Worm (Caenorhabditis elegans) whole organism, late embryonic: Measurements from ENCODE around the gene F13A2.9.

Experiments
- F13H6.1 ChIP-seq: sonication (generic microtip); optimal IDR thresholded peaks from 2 replicates; lab custom pipeline; 2016; ENCODE audit warnings: missing genetic modification characterization, missing compliant biosample characterization
- ama-1 ChIP-seq: fragments of 150-350 bp; optimal IDR thresholded peaks from 2 replicates; lab custom pipeline; 2014
- ceh-6 ChIP-seq: fragments of 200-800 bp; sonication (Bioruptor generic); optimal IDR thresholded peaks from 2 replicates; lab custom pipeline; 2018; ENCODE audit warnings: mild to moderate bottlenecking, missing genetic modification characterization, missing compliant biosample characterization
- dve-1 ChIP-seq: sonication (generic microtip); optimal IDR thresholded peaks from 2 replicates; lab custom pipeline; 2017; ENCODE audit warnings: antibody characterized with exemption, mild to moderate bottlenecking, missing genetic modification characterization, missing compliant biosample characterization
- nhr-232 ChIP-seq: sonication (generic microtip); optimal IDR thresholded peaks from 2 replicates; lab custom pipeline; 2016; ENCODE audit warnings: missing genetic modification characterization, missing compliant biosample characterization
- odd-2 ChIP-seq: sonication (generic microtip); optimal IDR thresholded peaks from 2 replicates; lab custom pipeline; 2017; ENCODE audit warnings: antibody characterized with exemption, mild to moderate bottlenecking, missing genetic modification characterization, missing compliant biosample characterization
- pqm-1 ChIP-seq: sonication (generic microtip); optimal IDR thresholded peaks from 2 replicates; lab custom pipeline; 2016; ENCODE audit warnings: missing genetic modification characterization, missing compliant biosample characterization
- unc-42 ChIP-seq: sonication (generic microtip); optimal IDR thresholded peaks from 2 replicates; lab custom pipeline; 2016; ENCODE audit warnings: missing genotype, missing genetic modification characterization, missing compliant biosample characterization

DNA sequence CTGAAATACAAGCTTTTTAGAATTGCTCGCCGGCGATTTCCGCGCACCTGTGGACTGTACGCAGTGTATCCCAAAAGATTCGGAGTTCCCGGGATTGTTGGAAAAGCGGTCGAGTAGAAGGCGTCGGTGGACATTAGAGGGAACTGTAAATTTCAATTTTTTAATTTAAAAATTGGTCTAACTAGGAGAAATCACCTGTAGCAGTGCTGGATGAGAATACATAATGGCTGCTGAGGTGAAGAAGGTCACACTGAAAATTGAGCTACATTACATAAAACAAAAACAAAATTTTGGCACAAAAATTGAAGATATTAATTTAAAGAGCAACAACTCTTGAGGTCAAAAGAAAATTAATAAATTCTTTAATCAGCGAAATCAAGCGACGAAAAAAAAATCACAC lies 12.7 kb downstream of the F13A2.9 start, which contains the start of gene neg-1:
- TF ChIP-seq ceh-6 (GFP tag; lab: Kevin White, UChicago) (no peak), ama-1 (lab: Kevin White, UChicago) (no peak), pqm-1 (tag; lab: Kevin White, UChicago) (no peak), F13H6.1 (tag; lab: Kevin White, UChicago) (no peak), nhr-232 (tag; lab: Kevin White, UChicago) (no peak), dve-1 (tag; lab: Kevin White, UChicago) (no peak), unc-42 (tag; lab: Kevin White, UChicago) (no peak), odd-2 (tag; lab: Kevin White, UChicago) (no peak)
